Worm (Caenorhabditis elegans) whole organism, L3 larva: ENCODE data around the gene C35D10.7.

Source experiments
- ZK546.5 ChIP-seq: sonication (generic microtip); optimal IDR thresholded peaks from 2 replicates; lab custom pipeline; 2017; ENCODE audit warnings: missing biosample characterization, missing genetic modification characterization
- aly-2 ChIP-seq: fragments of 150-350 bp; optimal IDR thresholded peaks from 2 replicates; lab custom pipeline; 2014; ENCODE audit warnings: missing biosample characterization, missing genetic modification characterization
- ama-1 ChIP-seq: fragments of 150-350 bp; optimal IDR thresholded peaks from 2 replicates; lab custom pipeline; 2018
- ceh-9 ChIP-seq: sonication (generic microtip); optimal IDR thresholded peaks from 2 replicates; lab custom pipeline; 2018; ENCODE audit warnings: missing biosample characterization, missing genetic modification characterization
- egl-27 ChIP-seq: sonication (generic microtip); optimal IDR thresholded peaks from 4 replicates; lab custom pipeline; 2017; ENCODE audit warnings: missing biosample characterization, missing genetic modification reagents, missing genetic modification characterization
- fkh-10 ChIP-seq: sonication (generic microtip); optimal IDR thresholded peaks from 2 replicates; lab custom pipeline; 2017; ENCODE audit warnings: missing biosample characterization, missing genetic modification reagents, missing genetic modification characterization
- lin-39 ChIP-seq: fragments of 150-350 bp; optimal IDR thresholded peaks from 2 replicates; lab custom pipeline; 2018; ENCODE audit warnings: missing biosample characterization, missing genetic modification reagents, missing genetic modification characterization
- nfya-1 ChIP-seq: sonication (generic microtip); optimal IDR thresholded peaks from 2 replicates; lab custom pipeline; 2017; ENCODE audit warnings: missing genetic modification characterization, mild to moderate bottlenecking, missing compliant biosample characterization, antibody characterized with exemption, moderate library complexity; ENCODE audit not compliant: insufficient read depth
- nhr-23 ChIP-seq: fragments of 150-350 bp; optimal IDR thresholded peaks from 2 replicates; lab custom pipeline; 2014; ENCODE audit warnings: missing biosample characterization, missing genetic modification reagents, missing genetic modification characterization
- nhr-77 ChIP-seq: fragments of 150-350 bp; optimal IDR thresholded peaks from 2 replicates; lab custom pipeline; 2014; ENCODE audit warnings: missing biosample characterization, missing genetic modification characterization
- pqm-1 ChIP-seq: fragments of 150-350 bp; optimal IDR thresholded peaks from 2 replicates; lab custom pipeline; 2017; ENCODE audit warnings: missing biosample characterization, missing genetic modification characterization, inconsistent platforms
- unc-39 ChIP-seq: sonication (generic microtip); optimal IDR thresholded peaks from 4 replicates; lab custom pipeline; 2017; ENCODE audit warnings: missing biosample characterization, missing genetic modification characterization
- ztf-11 ChIP-seq: fragments of 150-350 bp; optimal IDR thresholded peaks from 2 replicates; lab custom pipeline; 2014; ENCODE audit warnings: missing biosample characterization, missing genetic modification characterization
- ztf-4 ChIP-seq: fragments of 150-350 bp; optimal IDR thresholded peaks from 2 replicates; lab custom pipeline; 2014; ENCODE audit warnings: missing biosample characterization, missing genetic modification characterization

ce11 chrIII:4903784-4904183 is 47.8 kb downstream of the C35D10.7 start, which contains the start of gene kbp-2:
- TF ChIP-seq egl-27 (tag; lab: Kevin White, UChicago): no peak
- no peak for TF ChIP-seq ama-1 (lab: Kevin White, UChicago)
- no peak for TF ChIP-seq unc-39 (tag; lab: Kevin White, UChicago)
- TF ChIP-seq ZK546.5 (tag; lab: Kevin White, UChicago): no peak
- TF ChIP-seq aly-2 (tag; lab: Kevin White, UChicago): no peak
- no peak for TF ChIP-seq nhr-23 (tag; lab: Kevin White, UChicago)
- TF ChIP-seq ztf-11 (tag; lab: Kevin White, UChicago): no peak
- no peak for TF ChIP-seq ztf-4
- TF ChIP-seq fkh-10 (GFP tag; lab: Kevin White, UChicago): no peak
- TF ChIP-seq ceh-9 (tag; lab: Kevin White, UChicago): no peak
- TF ChIP-seq pqm-1 (tag; lab: Kevin White, UChicago): no peak
- no peak for TF ChIP-seq nfya-1 (tag; lab: Kevin White, UChicago)
- TF ChIP-seq nhr-77 (tag; lab: Kevin White, UChicago): no peak
- no peak for TF ChIP-seq lin-39 (tag; lab: Kevin White, UChicago)
